Worm (Caenorhabditis elegans) whole organism, L4/young adult: ENCODE data around the gene T04C9.3.

ENCODE experiments used
- W03F9.2 ChIP-seq: fragments of 150-350 bp; optimal IDR thresholded peaks from 2 replicates; lab custom pipeline; 2014; ENCODE audit warnings: missing biosample characterization, missing genetic modification characterization
- dao-5 ChIP-seq: sonication (generic microtip); optimal IDR thresholded peaks from 2 replicates; lab custom pipeline; 2016; ENCODE audit warnings: missing genotype, missing genetic modification characterization, moderate library complexity, missing compliant biosample characterization
- him-1 ChIP-seq: sonication (generic microtip); optimal IDR thresholded peaks from 2 replicates; lab custom pipeline; 2016; ENCODE audit warnings: missing genotype, missing genetic modification reagents, missing genetic modification characterization, missing compliant biosample characterization

Gene T04C9.3

DNA sequence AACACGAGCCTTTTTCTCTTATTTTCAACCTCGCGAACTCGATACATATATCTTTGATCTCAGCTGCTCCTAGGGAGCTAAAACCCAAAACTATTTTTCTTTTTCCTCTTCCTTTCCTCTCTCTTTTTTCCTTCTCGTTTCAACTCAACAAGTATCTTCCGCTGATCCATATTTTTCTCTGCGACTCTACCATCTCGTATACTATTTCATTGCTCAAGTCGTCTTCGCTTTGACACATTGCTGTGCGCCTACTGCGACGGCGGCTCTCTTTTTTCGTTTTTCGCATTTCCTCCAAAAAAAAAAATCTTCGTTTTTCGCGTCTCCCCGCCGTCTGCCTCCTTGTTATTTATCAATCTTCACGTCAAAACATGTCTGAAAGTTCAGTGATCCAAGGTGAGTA is 35.6 kb upstream of the T04C9.3 start:
- TF ChIP-seq W03F9.2 (tag; lab: Kevin White, UChicago), result no peak
- TF ChIP-seq him-1, result no peak
- TF ChIP-seq dao-5 (tag; lab: Kevin White, UChicago), result no peak

DNA sequence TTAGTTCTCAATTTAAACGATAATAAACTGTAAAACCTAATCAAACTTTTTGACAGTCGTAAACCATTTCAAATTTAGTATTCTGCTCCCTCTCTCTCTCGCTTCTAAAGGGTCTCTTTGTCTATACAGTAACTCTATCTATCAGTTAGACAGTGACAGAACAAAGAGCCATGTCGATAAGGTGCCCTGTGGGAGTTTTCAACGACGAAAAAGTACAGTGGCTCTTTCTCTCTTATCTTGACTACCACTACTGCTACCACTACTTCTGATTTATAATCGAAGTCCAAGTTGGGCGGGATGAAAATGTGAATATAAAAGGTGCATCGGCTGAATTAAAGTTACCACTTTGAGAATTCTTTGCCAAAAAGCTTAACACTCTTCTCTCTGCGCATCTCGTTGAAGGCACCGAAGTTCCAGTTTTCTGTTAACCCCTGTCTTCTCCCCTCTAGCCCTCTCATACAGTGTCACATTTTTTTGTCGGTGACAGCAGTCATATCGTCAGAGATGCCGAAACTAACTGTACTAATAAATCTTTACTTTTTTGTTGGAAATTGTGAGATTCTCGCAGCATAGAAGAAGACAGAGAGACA is 34.6 kb upstream of the T04C9.3 start:
- no peak for TF ChIP-seq W03F9.2 (tag; lab: Kevin White, UChicago)

DNA sequence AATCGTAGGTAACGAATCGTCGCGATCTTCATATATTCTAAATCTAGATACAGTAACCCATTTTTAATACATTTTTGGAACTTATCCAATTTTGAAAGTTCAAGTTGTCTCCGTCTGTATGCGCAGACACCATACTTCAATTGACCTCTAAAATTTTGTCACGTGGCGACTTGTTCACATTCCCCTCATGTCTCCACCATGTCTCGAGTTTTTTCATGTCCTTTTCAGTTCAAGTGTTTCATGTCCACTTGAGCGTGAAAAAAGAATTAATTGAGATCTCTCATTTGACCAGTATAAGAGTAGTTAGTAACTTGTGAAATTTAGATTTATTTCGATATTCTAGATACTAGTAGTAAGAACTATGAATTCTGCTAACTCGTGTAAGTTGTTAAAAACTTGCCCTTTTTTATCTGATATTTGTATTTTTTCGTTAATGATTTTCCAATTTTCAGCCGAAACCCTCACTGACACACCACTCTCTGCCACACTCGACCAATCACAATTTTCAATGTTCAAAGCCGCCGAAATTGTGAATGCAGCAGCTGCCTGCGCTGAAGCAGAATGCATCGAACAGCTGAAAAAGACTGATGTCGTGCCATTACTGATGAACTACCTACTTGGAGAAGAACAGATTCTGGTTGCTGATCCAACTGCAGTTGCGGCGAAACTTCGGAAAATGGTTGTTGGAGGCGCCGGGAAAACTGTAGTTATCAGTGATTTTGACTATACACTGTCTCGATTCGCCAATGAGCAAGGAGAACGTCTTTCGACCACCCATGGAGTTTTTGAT is 33.7 kb upstream of the T04C9.3 start:
- TF ChIP-seq dao-5 (tag; lab: Kevin White, UChicago), result no peak
- no peak for TF ChIP-seq W03F9.2 (tag; lab: Kevin White, UChicago)
- TF ChIP-seq him-1, result no peak

DNA sequence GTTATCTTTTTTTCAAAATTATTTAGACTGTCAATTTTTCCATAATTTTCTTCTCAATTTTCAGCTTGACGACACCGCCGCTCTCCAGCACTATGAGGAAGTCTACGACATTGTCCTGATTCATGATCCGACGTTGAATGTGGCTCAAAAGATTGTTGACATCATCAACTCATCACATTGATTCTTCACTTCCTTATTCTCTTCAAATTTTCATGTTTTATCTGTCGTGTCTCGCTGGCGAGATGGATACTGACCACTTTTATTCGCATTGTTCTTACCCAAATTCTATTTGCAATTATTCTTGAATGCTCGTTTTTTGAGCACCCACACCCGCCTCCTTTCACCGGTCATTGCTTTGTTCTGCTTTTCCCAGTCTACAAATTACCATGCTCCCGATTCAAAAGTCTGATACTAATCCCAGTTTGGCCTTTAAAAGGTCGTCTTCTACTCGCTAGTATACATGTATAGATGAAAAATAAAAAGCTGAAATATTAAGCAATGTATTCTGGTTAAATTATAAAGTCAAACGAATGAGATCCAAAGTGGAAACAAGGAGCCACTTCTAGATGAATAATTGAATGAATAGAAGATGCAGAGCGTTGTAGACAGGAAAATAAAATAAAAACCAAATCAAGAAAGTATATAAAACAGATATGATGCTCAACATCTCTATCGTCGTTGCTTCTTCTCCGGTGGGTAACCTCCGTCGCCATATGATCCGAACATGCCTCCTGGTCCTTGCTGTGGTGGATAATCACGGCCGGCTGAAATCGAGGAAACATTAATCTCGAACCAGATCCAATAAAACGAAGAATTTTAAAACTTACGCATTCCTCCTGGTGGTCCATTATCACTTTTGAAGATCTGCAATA is 32.2 kb upstream of the T04C9.3 start:
- TF ChIP-seq him-1, result no peak
- TF ChIP-seq W03F9.2 (tag; lab: Kevin White, UChicago), result no peak
- TF ChIP-seq dao-5 (tag; lab: Kevin White, UChicago), result no peak

DNA sequence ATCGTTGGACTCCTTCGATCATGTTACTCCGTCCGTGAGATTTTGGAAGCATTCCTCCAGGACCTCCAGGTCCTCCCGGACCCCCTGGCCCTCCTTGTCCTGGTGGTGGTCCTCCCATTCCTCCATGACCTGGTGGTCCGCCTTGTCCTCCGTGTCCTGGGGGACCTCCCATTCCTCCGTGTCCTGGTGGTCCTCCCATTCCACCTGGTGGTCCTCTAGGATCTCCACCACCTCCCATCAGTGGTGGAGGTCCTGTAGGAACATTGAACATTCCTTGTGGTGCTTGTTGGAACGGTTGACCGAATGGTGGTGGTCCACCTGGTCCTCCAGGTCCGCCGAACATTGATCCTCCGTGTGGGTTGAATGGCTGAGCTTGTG is 31.5 kb upstream of the T04C9.3 start:
- no peak for TF ChIP-seq W03F9.2 (tag; lab: Kevin White, UChicago)
- no peak for TF ChIP-seq him-1
- TF ChIP-seq dao-5 (tag; lab: Kevin White, UChicago), result no peak

DNA sequence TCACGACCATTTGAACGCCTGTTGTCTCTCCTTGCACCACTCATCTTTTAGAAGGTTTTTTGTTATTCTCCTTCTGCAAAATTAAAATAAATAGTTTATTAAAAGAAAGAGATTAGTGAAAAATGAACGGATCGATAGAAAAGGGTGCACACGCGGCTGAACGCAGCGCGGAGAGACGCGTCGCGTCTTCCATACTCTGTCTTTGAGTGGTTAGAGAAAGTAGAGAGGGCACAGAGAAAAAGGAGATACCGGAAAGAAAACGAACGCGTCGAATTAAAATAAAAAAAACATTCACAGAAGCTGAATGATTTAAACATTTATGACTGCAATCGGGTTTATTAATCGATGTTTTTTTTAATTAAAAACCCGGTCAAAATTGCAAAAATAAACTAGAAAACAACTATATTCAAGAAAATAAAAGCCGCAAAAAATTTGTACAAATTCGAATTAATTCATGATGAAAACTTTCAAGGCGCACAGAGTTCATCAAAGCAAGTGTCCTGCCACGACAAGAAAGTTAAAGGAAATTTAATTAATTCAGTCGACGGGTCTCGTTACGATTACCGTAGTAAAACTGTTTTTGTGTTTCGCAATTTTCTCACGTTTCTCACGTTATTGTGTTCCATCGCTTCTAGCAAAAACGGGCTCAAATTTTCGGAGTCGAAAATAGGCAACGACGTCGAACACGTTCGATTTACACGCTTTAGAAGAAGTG is 27.1 kb upstream of the T04C9.3 start, which contains the start of the genes nono-1 and nop-1:
TSS of gene nono-1 (minus strand) at position 75 of the 715 bp plus-strand sequence.
TSS of gene nop-1 (plus strand) at position 551 of the 715 bp plus-strand sequence.
- peak; percentile 51 for TF ChIP-seq W03F9.2 (tag; lab: Kevin White, UChicago)
- no peak for TF ChIP-seq him-1
- TF ChIP-seq dao-5 (tag; lab: Kevin White, UChicago), result no peak

DNA sequence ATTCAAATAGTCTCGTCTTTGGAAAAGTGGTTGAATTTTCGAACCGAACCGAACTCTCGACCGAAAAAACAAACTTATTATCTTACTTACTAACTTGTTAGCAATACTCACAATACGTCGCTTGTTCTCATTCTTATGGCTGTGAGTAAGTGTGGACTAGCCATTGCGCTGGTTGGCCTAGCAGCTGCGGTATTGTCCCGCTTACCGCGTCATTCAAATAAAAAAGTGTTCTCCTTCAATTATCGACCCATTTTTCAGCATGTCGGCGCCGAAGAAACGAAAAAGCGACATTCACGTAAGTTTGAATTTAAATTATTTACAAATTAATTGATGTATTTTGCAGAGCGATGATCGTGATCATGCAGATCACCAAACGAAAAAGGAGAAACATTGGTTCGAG is 26.4 kb upstream of the T04C9.3 start:
- TF ChIP-seq him-1 (no peak), dao-5 (tag; lab: Kevin White, UChicago) (no peak), W03F9.2 (tag; lab: Kevin White, UChicago) (no peak)

DNA sequence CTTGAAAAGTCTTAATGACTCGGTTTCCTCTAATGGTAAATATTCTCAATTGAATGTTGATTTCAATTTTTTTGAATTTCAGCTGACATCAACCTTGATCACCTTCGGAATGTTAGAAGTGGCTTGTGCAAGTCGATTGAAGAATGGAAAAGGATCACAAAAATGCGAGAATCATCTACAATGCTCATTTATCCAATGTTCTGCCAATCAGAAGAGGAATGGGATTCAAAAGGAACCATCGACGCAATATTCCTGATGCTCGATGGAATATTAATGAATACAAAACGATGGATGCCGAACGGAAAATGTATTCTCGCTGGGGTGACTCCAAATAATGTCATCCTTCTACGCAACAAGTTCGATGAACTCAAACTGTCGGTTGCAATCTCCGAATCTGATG is 23.9 kb upstream of the T04C9.3 start:
- TF ChIP-seq him-1 (no peak), W03F9.2 (tag; lab: Kevin White, UChicago) (no peak), dao-5 (tag; lab: Kevin White, UChicago) (no peak)

DNA sequence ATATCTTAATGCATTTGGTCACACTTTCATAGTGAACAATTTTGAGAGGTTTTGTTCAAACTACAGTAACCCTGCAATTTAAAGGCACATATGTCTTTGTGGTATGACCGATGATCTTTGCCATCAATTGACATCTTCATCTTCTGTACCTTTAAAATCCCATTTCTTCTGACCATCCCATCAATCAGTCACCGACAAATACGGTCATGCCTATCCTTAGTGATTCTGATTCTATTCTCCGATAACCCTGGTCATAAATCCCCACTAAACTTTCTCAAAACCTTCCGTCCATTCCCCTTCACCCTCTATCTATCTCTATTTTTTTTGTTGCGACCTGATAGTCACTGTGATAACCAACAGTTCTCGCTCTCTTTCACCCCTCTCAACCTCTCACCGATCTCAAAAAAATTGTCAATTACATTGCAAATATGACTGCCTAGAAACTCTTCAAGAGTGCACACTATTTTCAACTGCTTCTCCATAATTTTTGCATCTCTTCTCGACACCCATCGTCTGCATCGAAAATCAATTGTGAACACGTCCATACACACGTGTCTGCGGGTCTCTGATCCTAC is 21.3 kb upstream of the T04C9.3 start:
- TF ChIP-seq him-1, result no peak
- TF ChIP-seq W03F9.2 (tag; lab: Kevin White, UChicago), result no peak
- no peak for TF ChIP-seq dao-5 (tag; lab: Kevin White, UChicago)

DNA sequence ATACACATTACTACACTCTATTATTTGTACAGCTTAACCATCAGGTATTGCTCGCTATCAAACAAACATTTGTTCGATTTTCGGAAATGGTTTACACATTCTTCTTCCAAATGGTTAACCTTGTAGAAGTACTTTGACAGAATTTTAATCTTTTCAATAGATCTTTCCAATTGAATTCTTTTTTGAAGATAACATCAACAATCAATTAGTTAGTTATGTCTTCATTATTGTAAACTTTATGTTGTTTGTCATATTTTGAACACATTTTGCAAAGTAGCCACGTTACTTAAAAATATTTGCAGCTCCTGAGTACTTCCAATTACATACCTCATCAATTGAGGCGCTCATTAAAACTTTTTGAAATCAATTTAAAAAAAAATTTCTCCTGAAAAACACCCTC is 20.1 kb upstream of the T04C9.3 start:
- TF ChIP-seq W03F9.2 (tag; lab: Kevin White, UChicago), result no peak
- no peak for TF ChIP-seq him-1
- TF ChIP-seq dao-5 (tag; lab: Kevin White, UChicago), result no peak

DNA sequence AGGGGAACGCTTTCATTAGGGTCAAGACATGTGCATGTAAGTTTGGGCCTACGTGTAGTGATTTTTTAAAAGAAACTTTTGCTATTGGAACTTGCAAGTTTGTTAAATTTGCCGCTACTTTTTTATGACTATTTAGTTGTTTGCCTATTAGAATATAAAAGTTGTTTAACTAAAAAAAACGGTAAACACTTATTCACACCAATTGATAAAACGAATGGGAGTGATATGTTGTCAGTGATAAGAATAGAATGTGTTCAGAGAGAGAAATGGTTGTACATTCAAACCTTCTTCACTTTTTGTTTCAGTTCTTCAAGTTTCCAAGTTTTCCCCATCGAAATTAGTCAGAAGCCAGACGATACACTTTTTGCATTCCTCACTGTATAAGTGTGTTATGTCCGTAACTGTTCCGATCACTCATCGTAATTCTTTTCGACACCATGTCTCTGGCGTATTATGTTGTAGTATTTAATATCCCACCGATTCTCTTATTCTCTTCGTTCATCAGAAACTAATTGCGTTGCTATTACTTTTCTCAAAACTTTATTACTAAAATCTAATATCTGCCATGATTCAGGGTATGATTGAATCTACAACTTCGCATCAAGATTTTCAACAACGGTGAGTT is 19.5 kb upstream of the T04C9.3 start, which contains the start of gene dct-6:
TSS of gene dct-6 (plus strand) at position 575 of the 625 bp plus-strand sequence.
- TF ChIP-seq W03F9.2 (tag; lab: Kevin White, UChicago), result no peak
- no peak for TF ChIP-seq dao-5 (tag; lab: Kevin White, UChicago)
- no peak for TF ChIP-seq him-1

DNA sequence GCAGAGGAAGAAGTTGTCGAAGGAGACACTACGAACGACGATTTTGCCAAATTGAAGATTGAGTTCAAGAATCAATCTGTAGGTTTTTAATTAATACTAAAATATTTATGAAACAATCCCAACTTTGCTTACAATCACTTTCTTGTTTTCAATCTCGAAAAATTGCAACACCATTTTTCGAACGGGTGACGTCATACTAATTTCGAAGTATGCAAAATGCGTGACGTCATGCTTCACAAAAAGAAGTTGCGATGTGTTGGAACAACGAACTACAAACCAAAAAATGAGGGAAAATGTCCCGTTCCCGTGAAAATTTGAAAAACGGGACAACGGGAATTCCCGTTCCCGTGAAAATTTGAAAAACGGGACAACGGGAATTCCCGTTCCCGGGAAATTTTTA is 17.8 kb upstream of the T04C9.3 start:
- TF ChIP-seq him-1 (no peak), dao-5 (tag; lab: Kevin White, UChicago) (no peak), W03F9.2 (tag; lab: Kevin White, UChicago) (no peak)
